Worm (Caenorhabditis elegans) whole organism, midembryonic: ENCODE measurements around the gene hil-4.

Source experiments
- T22C8.4 ChIP-seq: fragments of 200-800 bp; sonication (Bioruptor generic); IDR thresholded peaks from 2 replicates; pipeline ENCODE4 v1.3.6; 2022; ENCODE audit warnings: missing genetic modification characterization, missing compliant biosample characterization
- cog-1 ChIP-seq: sonication (generic microtip); optimal IDR thresholded peaks from 2 replicates; lab custom pipeline; 2016; ENCODE audit warnings: missing genetic modification characterization, missing compliant biosample characterization
- flt-1 ChIP-seq: fragments of 200-800 bp; sonication (Bioruptor generic); IDR thresholded peaks from 2 replicates; pipeline ENCODE4 v1.3.6; 2022; ENCODE audit warnings: missing genetic modification characterization, missing compliant biosample characterization
- klf-2 ChIP-seq: fragments of 200-800 bp; sonication (Bioruptor generic); conservative IDR thresholded peaks from 2 replicates; pipeline ENCODE4 v1.3.6; 2022; ENCODE audit warnings: missing genetic modification reagents, missing genetic modification characterization, missing compliant biosample characterization
- med-1 ChIP-seq: sonication (generic microtip); optimal IDR thresholded peaks from 2 replicates; lab custom pipeline; 2017; ENCODE audit warnings: missing genetic modification characterization, mild to moderate bottlenecking, missing compliant biosample characterization, antibody characterized with exemption, missing genetic modification reagents; ENCODE audit not compliant: insufficient read depth
- ref-1 ChIP-seq: fragments of 200-800 bp; sonication (Bioruptor generic); conservative IDR thresholded peaks from 2 replicates; pipeline ENCODE4 v1.3.6; 2022; ENCODE audit warnings: missing genetic modification reagents, missing genetic modification characterization, missing compliant biosample characterization
- tab-1 ChIP-seq: fragments of 200-800 bp; sonication (Bioruptor generic); IDR thresholded peaks from 2 replicates; pipeline ENCODE4 v1.3.6; 2022; ENCODE audit warnings: missing genetic modification characterization, missing compliant biosample characterization
- ztf-23 ChIP-seq: fragments of 200-800 bp; sonication (Bioruptor generic); IDR thresholded peaks from 2 replicates; pipeline ENCODE4 v1.3.6; 2022; ENCODE audit warnings: missing genetic modification reagents, missing genetic modification characterization, missing compliant biosample characterization
- ztf-29 ChIP-seq: fragments of 200-800 bp; sonication (Bioruptor generic); IDR thresholded peaks from 2 replicates; pipeline ENCODE4 v1.3.6; 2022; ENCODE audit warnings: missing genetic modification reagents, missing genetic modification characterization, missing compliant biosample characterization

The hil-4 gene

ce11 chrV:4733952-4734351 lies 20.2 kb upstream of the hil-4 start:
- TF ChIP-seq ztf-29 (no peak), med-1 (GFP tag; lab: Kevin White, UChicago) (no peak)

DNA sequence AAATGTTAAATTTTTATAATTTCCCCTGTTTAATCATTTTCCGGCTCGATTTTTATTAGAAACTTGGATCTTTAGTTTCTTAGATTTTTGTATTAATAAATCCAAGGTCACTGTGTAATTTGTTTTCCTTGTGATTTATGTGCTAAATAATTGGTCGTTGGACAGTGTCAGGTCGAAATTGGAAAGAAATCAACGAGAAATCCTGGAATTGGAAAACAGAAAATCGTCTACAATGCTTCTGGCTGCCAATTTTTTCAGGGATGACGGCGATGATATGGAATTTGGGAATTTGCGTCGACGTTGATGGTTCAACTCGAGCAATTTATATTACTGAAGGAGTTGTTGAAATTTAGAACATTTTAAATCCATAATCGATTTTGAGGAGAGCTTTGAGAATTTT lies 19.5 kb upstream of the hil-4 start:
- TF ChIP-seq ztf-29 (no peak), T22C8.4 (GFP tag; lab: Robert Waterston, UW) (no peak), cog-1 (tag; lab: Kevin White, UChicago) (no peak), klf-2 (no peak), med-1 (GFP tag; lab: Kevin White, UChicago) (no peak), flt-1 (GFP tag; lab: Robert Waterston, UW) (no peak), ref-1 (no peak), tab-1 (no peak), ztf-23 (GFP tag; lab: Robert Waterston, UW) (no peak)

- TF ChIP-seq ztf-23 (GFP tag; lab: Robert Waterston, UW), result no peak
Measured at ce11 chrV:4737727-4738126, 16.4 kb upstream of the hil-4 start, which contains the start of gene F39G3.2. TSS of gene F39G3.2 (plus strand) at chrV:4737831.

DNA sequence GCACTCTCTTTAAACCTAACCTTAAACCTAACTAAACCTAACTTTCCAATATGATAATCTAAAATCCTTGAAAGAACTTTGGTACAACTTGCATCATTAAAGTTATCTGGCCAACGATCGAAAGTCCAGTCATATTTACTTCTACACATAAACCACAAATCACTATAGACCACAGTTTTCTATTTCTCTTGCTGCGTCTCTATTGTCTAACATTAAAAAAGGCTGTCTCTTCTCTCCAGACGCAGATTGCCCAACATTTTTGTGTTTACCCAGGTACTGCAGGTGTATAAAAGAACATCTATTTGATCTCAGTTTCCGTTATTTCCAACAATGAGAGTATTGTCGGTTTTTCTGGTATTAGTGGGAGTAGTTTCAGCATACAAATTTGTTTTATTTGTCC lies 11.9 kb upstream of the hil-4 start, which contains the start of gene ugt-61:
Gene ugt-61, plus strand, starts transcription at position 233 of the 400 bp plus-strand sequence.
- TF ChIP-seq tab-1 (no peak), flt-1 (GFP tag; lab: Robert Waterston, UW) (no peak), cog-1 (tag; lab: Kevin White, UChicago) (no peak), ref-1 (no peak), ztf-29 (no peak), T22C8.4 (GFP tag; lab: Robert Waterston, UW) (no peak), med-1 (GFP tag; lab: Kevin White, UChicago) (no peak), klf-2 (no peak), ztf-23 (GFP tag; lab: Robert Waterston, UW) (no peak)

DNA sequence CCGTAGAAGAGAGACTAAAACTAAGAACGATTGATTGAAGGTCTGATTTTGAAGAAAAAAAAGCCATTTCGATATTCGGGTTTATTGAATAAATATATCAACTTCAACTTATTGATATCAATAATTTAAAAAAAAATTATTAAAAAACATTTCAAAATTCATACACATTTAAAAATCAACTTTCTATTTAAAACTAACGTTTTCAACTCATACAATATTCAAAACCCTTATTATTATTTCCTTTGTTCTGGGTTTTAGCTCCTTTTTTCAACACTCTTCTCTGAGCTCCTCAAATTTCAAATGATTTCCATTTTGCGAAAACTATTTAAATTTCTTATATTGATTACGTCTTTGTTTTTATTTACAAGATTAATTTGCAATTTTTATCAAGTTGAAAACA lies 8.8 kb upstream of the hil-4 start, which contains the start of gene C18G1.7:
Gene C18G1.7, plus strand, starts transcription at position 301 of the 400 bp plus-strand sequence.
- TF ChIP-seq tab-1 (no peak), ztf-29 (no peak), T22C8.4 (GFP tag; lab: Robert Waterston, UW) (no peak), cog-1 (tag; lab: Kevin White, UChicago) (no peak), ztf-23 (GFP tag; lab: Robert Waterston, UW) (no peak), flt-1 (GFP tag; lab: Robert Waterston, UW) (no peak), med-1 (GFP tag; lab: Kevin White, UChicago) (no peak), klf-2 (no peak), ref-1 (no peak)

DNA sequence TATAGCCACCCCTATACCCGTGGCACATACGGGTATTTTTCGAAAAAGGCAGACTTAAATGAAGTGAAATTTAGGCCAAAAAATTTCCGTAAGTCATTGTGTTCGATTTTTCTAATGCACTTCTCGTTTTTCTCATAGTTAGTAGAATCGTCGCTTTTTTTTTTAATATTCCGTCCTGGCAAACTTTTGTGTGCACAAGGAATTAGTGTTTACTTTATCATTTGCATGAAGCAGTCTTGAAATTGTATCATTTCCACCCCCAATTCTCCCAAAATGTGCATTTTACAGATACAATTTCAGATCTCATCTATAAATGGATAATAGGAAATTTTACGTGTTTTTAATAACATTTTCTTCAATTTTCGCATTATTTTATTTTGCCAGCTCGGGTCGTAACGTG lies 3.8 kb upstream of the hil-4 start, which contains the start of gene C18G1.6:
Gene C18G1.6, plus strand, starts transcription at position 301 of the 400 bp plus-strand sequence.
- TF ChIP-seq med-1 (GFP tag; lab: Kevin White, UChicago), result no peak
- no peak for TF ChIP-seq ztf-23 (GFP tag; lab: Robert Waterston, UW)
- TF ChIP-seq flt-1 (GFP tag; lab: Robert Waterston, UW), result no peak
- TF ChIP-seq klf-2, result no peak
- TF ChIP-seq T22C8.4 (GFP tag; lab: Robert Waterston, UW), result no peak
- no peak for TF ChIP-seq ztf-29
- no peak for TF ChIP-seq tab-1

DNA sequence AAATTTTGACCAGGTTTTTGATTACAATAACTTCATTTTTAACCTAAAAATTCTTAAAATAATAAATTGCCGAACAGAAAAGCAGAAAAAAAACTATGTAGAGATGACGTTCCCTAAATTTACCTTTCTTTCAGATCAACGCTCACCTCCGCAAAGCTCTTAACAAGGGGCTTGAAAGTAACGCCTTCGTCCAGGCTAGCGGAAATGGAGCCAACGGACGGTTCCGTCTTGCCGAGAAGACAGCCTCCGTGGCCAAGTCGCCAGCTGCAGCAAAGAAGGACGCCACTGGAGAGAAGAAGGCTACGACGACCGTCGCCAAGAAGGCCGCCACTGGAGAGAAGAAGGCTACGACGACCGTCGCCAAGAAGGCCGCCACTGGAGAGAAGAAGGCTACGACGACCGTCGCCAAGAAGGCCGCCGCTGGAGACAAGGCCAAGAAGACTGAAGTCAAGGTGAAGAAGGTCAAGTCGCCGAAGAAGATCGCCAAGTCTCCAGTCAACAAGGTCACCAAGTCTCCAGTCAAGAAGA lies 635 bp downstream of the hil-4 start:
- TF ChIP-seq T22C8.4 (GFP tag; lab: Robert Waterston, UW), result no peak
- no peak for TF ChIP-seq cog-1 (tag; lab: Kevin White, UChicago)
- TF ChIP-seq ztf-23 (GFP tag; lab: Robert Waterston, UW), result no peak
- TF ChIP-seq ztf-29, result no peak
- no peak for TF ChIP-seq flt-1 (GFP tag; lab: Robert Waterston, UW)
- no peak for TF ChIP-seq tab-1
- TF ChIP-seq med-1 (GFP tag; lab: Kevin White, UChicago), result no peak
- TF ChIP-seq klf-2, result no peak
- TF ChIP-seq ref-1, result no peak

ce11 chrV:4755308-4756029 lies 1.4 kb downstream of the hil-4 start, which contains the start of gene pgl-3:
TSS of gene pgl-3 (plus strand) at chrV:4755979.
- TF ChIP-seq ztf-23 (GFP tag; lab: Robert Waterston, UW), result no peak
- TF ChIP-seq flt-1 (GFP tag; lab: Robert Waterston, UW), result no peak
- TF ChIP-seq tab-1, result no peak
- no peak for TF ChIP-seq cog-1 (tag; lab: Kevin White, UChicago)
- TF ChIP-seq T22C8.4 (GFP tag; lab: Robert Waterston, UW), result no peak
- TF ChIP-seq med-1 (GFP tag; lab: Kevin White, UChicago), result no peak
- no peak for TF ChIP-seq ref-1
- TF ChIP-seq klf-2, result no peak
- TF ChIP-seq ztf-29, result no peak

DNA sequence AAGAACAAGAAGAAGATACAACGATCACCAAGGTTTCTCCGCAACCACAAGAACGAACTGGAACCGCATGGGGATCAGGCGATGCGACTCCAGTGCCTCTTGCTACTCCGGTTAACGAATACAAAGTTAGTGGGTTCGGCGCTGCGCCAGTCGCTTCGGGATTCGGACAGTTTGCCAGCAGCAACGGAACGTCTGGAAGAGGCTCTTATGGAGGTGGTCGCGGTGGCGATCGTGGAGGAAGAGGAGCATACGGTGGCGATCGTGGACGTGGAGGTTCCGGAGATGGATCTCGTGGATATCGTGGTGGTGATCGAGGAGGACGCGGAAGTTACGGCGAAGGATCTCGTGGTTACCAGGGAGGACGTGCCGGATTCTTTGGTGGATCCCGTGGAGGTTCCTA lies 3.9 kb downstream of the hil-4 start:
- TF ChIP-seq T22C8.4 (GFP tag; lab: Robert Waterston, UW) (no peak), med-1 (GFP tag; lab: Kevin White, UChicago) (no peak), cog-1 (tag; lab: Kevin White, UChicago) (no peak), klf-2 (no peak)

- TF ChIP-seq med-1 (GFP tag; lab: Kevin White, UChicago), result no peak
- no peak for TF ChIP-seq T22C8.4 (GFP tag; lab: Robert Waterston, UW)
- TF ChIP-seq klf-2, result no peak
- TF ChIP-seq ztf-29, result no peak
- no peak for TF ChIP-seq flt-1 (GFP tag; lab: Robert Waterston, UW)
- no peak for TF ChIP-seq cog-1 (tag; lab: Kevin White, UChicago)
- TF ChIP-seq tab-1, result no peak
- no peak for TF ChIP-seq ref-1
- TF ChIP-seq ztf-23 (GFP tag; lab: Robert Waterston, UW), result no peak
Measured at ce11 chrV:4758540-4758939, 4.4 kb downstream of the hil-4 start.
